Fruit fly (Drosophila melanogaster) whole organism, prepupa: ENCODE results near the gene CG15458.

Source experiments
- CG10631 ChIP-seq: fragments of 200-800 bp; sonication (Bioruptor generic); optimal IDR thresholded peaks from 2 replicates; lab custom pipeline; 2016; ENCODE audit warnings: missing biosample characterization, missing genetic modification characterization
- CG10669 ChIP-seq: fragments of 200-800 bp; sonication (Bioruptor generic); optimal IDR thresholded peaks from 3 replicates; lab custom pipeline; 2018; ENCODE audit warnings: missing biosample characterization, mild to moderate bottlenecking, missing genetic modification characterization, moderate library complexity
- CG11762 ChIP-seq: fragments of 200-800 bp; sonication (Bioruptor generic); optimal IDR thresholded peaks from 3 replicates; lab custom pipeline; 2016; ENCODE audit warnings: missing biosample characterization, missing genetic modification characterization; ENCODE audit not compliant: insufficient read depth
- CG6276 ChIP-seq: fragments of 200-800 bp; sonication (Bioruptor generic); optimal IDR thresholded peaks from 2 replicates; lab custom pipeline; 2017; ENCODE audit warnings: missing biosample characterization, mild to moderate bottlenecking, missing genetic modification characterization
- CG6808 ChIP-seq: fragments of 200-800 bp; sonication (Bioruptor generic); optimal IDR thresholded peaks from 3 replicates; lab custom pipeline; 2017; ENCODE audit warnings: missing biosample characterization, missing genetic modification characterization, mild to moderate bottlenecking, moderate library complexity, missing genetic modification reagents
- CG6854 ChIP-seq: fragments of 200-800 bp; sonication (Bioruptor generic); optimal IDR thresholded peaks from 2 replicates; lab custom pipeline; 2017; ENCODE audit warnings: missing biosample characterization, mild to moderate bottlenecking, missing genetic modification characterization
- CG7368 ChIP-seq: fragments of 200-800 bp; sonication (Bioruptor generic); optimal IDR thresholded peaks from 3 replicates; lab custom pipeline; 2016; ENCODE audit warnings: missing biosample characterization, missing genetic modification characterization
- CG8119 ChIP-seq: fragments of 200-800 bp; sonication (Bioruptor generic); IDR thresholded peaks from 3 replicates; pipeline ENCODE4 v1.3.6; 2022; ENCODE audit warnings: missing biosample characterization, missing genetic modification characterization
- CG9139 ChIP-seq: fragments of 200-800 bp; sonication (Bioruptor generic); optimal IDR thresholded peaks from 3 replicates; lab custom pipeline; 2017; ENCODE audit warnings: missing biosample characterization, mild to moderate bottlenecking, missing genetic modification characterization
- Ets96B ChIP-seq: fragments of 200-800 bp; optimal IDR thresholded peaks from 2 replicates; lab custom pipeline; 2019; ENCODE audit warnings: missing biosample characterization, mild to moderate bottlenecking, missing genetic modification characterization, moderate library complexity
- Hr4 ChIP-seq: fragments of 200-800 bp; sonication (Bioruptor generic); optimal IDR thresholded peaks from 3 replicates; lab custom pipeline; 2016; ENCODE audit warnings: missing biosample characterization, missing genetic modification characterization
- Met ChIP-seq: fragments of 200-800 bp; sonication (Bioruptor generic); optimal IDR thresholded peaks from 3 replicates; lab custom pipeline; 2016; ENCODE audit warnings: missing biosample characterization, missing genetic modification characterization

dm6 chrX:20385865-20386264 is 28.1 kb downstream of the CG15458 start:
- TF ChIP-seq Met (GFP tag; lab: Kevin White, UChicago) (no peak), CG10669 (GFP tag; lab: Kevin White, UChicago) (no peak), CG10631 (GFP tag; lab: Kevin White, UChicago) (no peak), Hr4 (GFP tag; lab: Kevin White, UChicago) (no peak), CG6276 (GFP tag; lab: Kevin White, UChicago) (no peak), Ets96B (tag; lab: Kevin White, UChicago) (no peak), CG11762 (GFP tag; lab: Kevin White, UChicago) (no peak), CG6854 (GFP tag; lab: Kevin White, UChicago) (no peak), CG9139 (no peak), CG7368 (GFP tag; lab: Kevin White, UChicago) (no peak), CG6808 (GFP tag; lab: Kevin White, UChicago) (no peak), CG8119 (GFP tag; lab: Robert Waterston, UW) (no peak)
